Fruit fly (Drosophila melanogaster): ENCODE measurements around the gene CG10077.

CG10077 gene

dm6 chr3L:6981823-6982222 lies 26.1 kb upstream of the CG10077 start (continued):
- TF ChIP-seq CG5180 (GFP tag; optimal IDR thresholded peaks at IDR 0.05), result no peak
- TF ChIP-seq prd (optimal IDR thresholded peaks at IDR 0.05), result no peak
- peak; percentile 87; the same call in 2 of the 3 replicates for TF ChIP-seq prd (GFP tag; IDR thresholded peaks at IDR 0.05)
- no peak for TF ChIP-seq ase (GFP tag; IDR thresholded peaks at IDR 0.05)
- peak; percentile 16 for TF ChIP-seq Ets65A (GFP tag)
- TF ChIP-seq Chrac-16 (GFP tag; optimal IDR thresholded peaks at IDR 0.05), result peak; percentile 43
- peak; percentile 61 for TF ChIP-seq sisA (GFP tag; IDR thresholded peaks at IDR 0.05)
- TF ChIP-seq CG1602 (GFP tag; optimal IDR thresholded peaks at IDR 0.05), result peak; percentile 55
- TF ChIP-seq TFAM (GFP tag; optimal IDR thresholded peaks at IDR 0.05), result no peak
- TF ChIP-seq CG12155 (GFP tag; optimal IDR thresholded peaks at IDR 0.05), result peak; percentile 14
- no peak for TF ChIP-seq Gsc (GFP tag; IDR thresholded peaks at IDR 0.05)
- TF ChIP-seq CG17829 (tag; optimal IDR thresholded peaks at IDR 0.05), result peak; percentile 77
- TF ChIP-seq Myb (GFP tag; optimal IDR thresholded peaks at IDR 0.05), result no peak
- no peak for TF ChIP-seq CG11560 (tag; IDR thresholded peaks at IDR 0.05)
- no peak for TF ChIP-seq Atf3 (GFP tag; optimal IDR thresholded peaks at IDR 0.05)
- TF ChIP-seq CG11247 (GFP tag; IDR thresholded peaks at IDR 0.05), result no peak
- TF ChIP-seq crol (GFP tag; IDR thresholded peaks at IDR 0.05), result no peak
- no peak for TF ChIP-seq CG16863 (GFP tag; optimal IDR thresholded peaks at IDR 0.05)
- TF ChIP-seq grau (tag; optimal IDR thresholded peaks at IDR 0.05), result peak; percentile 68
- no peak for TF ChIP-seq CG32767 (GFP tag; IDR thresholded peaks at IDR 0.05)
- no peak for TF ChIP-seq Nf-YB (GFP tag; optimal IDR thresholded peaks at IDR 0.05)
- TF ChIP-seq Antp (GFP tag; optimal IDR thresholded peaks at IDR 0.05), result peak; percentile 43
- no peak for TF ChIP-seq gro (GFP tag; optimal IDR thresholded peaks at IDR 0.05)
- TF ChIP-seq zfh2 (GFP tag; optimal IDR thresholded peaks at IDR 0.05), result no peak
- TF ChIP-seq PHDP (tag; optimal IDR thresholded peaks at IDR 0.05), result peak; percentile 37
- TF ChIP-seq HLHmδ (GFP tag; optimal IDR thresholded peaks at IDR 0.05), result no peak
- TF ChIP-seq ftz-f1 (GFP tag; optimal IDR thresholded peaks at IDR 0.05), result no peak
- peak; percentile 87 for TF ChIP-seq CG9727 (GFP tag; optimal IDR thresholded peaks at IDR 0.05)
- no peak for TF ChIP-seq CG11723 (GFP tag; optimal IDR thresholded peaks at IDR 0.05)
- TF ChIP-seq sc (optimal IDR thresholded peaks at IDR 0.05), result no peak
- peak; percentile 47 for TF ChIP-seq sc (GFP tag; optimal IDR thresholded peaks at IDR 0.05)
- TF ChIP-seq dimm (GFP tag; IDR thresholded peaks at IDR 0.05), result no peak
- TF ChIP-seq lilli (GFP tag; optimal IDR thresholded peaks at IDR 0.05), result peak; percentile 16
- TF ChIP-seq chinmo (GFP tag; IDR thresholded peaks at IDR 0.05; ENCODE audit: partially characterized antibody), result no peak
- no peak for TF ChIP-seq Bdp1 (GFP tag; optimal IDR thresholded peaks at IDR 0.05)
- no peak for TF ChIP-seq Eip74EF (GFP tag; optimal IDR thresholded peaks at IDR 0.05)
- TF ChIP-seq CG13775 (GFP tag; optimal IDR thresholded peaks at IDR 0.05), result peak; percentile 60
- no peak for TF ChIP-seq CG9215 (GFP tag; IDR thresholded peaks at IDR 0.05)
- TF ChIP-seq CG10321 (GFP tag; IDR thresholded peaks at IDR 0.05), result no peak
- TF ChIP-seq mirr (GFP tag; optimal IDR thresholded peaks at IDR 0.05), result no peak
- no peak for TF ChIP-seq inv (GFP tag; IDR thresholded peaks at IDR 0.05; ENCODE audit: partially characterized antibody)
- no peak for TF ChIP-seq CG12299 (tag; optimal IDR thresholded peaks at IDR 0.05)
- TF ChIP-seq CG2678 (tag; optimal IDR thresholded peaks at IDR 0.05), result peak; percentile 45
- TF ChIP-seq CG16815 (GFP tag; optimal IDR thresholded peaks at IDR 0.05), result peak; percentile 62
- no peak for TF ChIP-seq CG11456 (GFP tag; IDR thresholded peaks at IDR 0.05)
- TF ChIP-seq bsh (GFP tag; optimal IDR thresholded peaks at IDR 0.05), result peak in 1 of 2 experiments; percentile 58
- TF ChIP-seq CG15696 (tag; optimal IDR thresholded peaks at IDR 0.05), result peak; percentile 85
- TF ChIP-seq pan (optimal IDR thresholded peaks at IDR 0.05), result no peak
- TF ChIP-seq pan (GFP tag; optimal IDR thresholded peaks at IDR 0.05 in 1 of 2, IDR thresholded peaks at IDR 0.05 in 1 of 2), result peak in 1 of 2 experiments; percentile 12
- no peak for TF ChIP-seq CG13624 (GFP tag; optimal IDR thresholded peaks at IDR 0.05)
- TF ChIP-seq slp2 (GFP tag; optimal IDR thresholded peaks at IDR 0.05), result no peak
- peak; percentile 46 for TF ChIP-seq CG4424 (GFP tag; optimal IDR thresholded peaks at IDR 0.05)
- no peak for TF ChIP-seq Max (GFP tag; optimal IDR thresholded peaks at IDR 0.05)

Data from whole organism, embryonic.